Fruit fly (Drosophila melanogaster): ENCODE results near the gene Pos.

- no peak for TF ChIP-seq CG7101 (tag; optimal IDR thresholded peaks at IDR 0.05)
- TF ChIP-seq pad (GFP tag; optimal IDR thresholded peaks at IDR 0.05) = no peak
- TF ChIP-seq CG14711 (tag; optimal IDR thresholded peaks at IDR 0.05) = no peak
- TF ChIP-seq toe (GFP tag; optimal IDR thresholded peaks at IDR 0.05) = no peak
- no peak for TF ChIP-seq CG1620 (GFP tag; optimal IDR thresholded peaks at IDR 0.05)
- TF ChIP-seq CG11617 (GFP tag; optimal IDR thresholded peaks at IDR 0.05) = no peak
- no peak for TF ChIP-seq Crg-1 (GFP tag; optimal IDR thresholded peaks at IDR 0.05)
- TF ChIP-seq kay (GFP tag; ENCODE audit: borderline replicate concordance) = no peak
- TF ChIP-seq CG33017 (tag; optimal IDR thresholded peaks at IDR 0.05) = no peak
- no peak for TF ChIP-seq cnc (optimal IDR thresholded peaks at IDR 0.05)
- no peak for TF ChIP-seq tj (GFP tag; optimal IDR thresholded peaks at IDR 0.05)
- TF ChIP-seq cic (GFP tag; optimal IDR thresholded peaks at IDR 0.05) = no peak
- TF ChIP-seq bab1 (GFP tag; optimal IDR thresholded peaks at IDR 0.05) = no peak
- TF ChIP-seq ovo (GFP tag; optimal IDR thresholded peaks at IDR 0.05) = no peak
These were observed 5.6 kb downstream of the Pos start for dm6 chr3R:32043778-32044177.
